Worm (Caenorhabditis elegans) whole organism, early embryonic: ENCODE measurements around the gene Y73B3A.4.
"Not testable (repeated sequence)": the region's sequence is repeated elsewhere in the genome, so short reads cannot be mapped to it uniquely, and the experiment has no call there.

Experiments
- B0310.2 ChIP-seq: sonication (generic microtip); optimal IDR thresholded peaks from 2 replicates; lab custom pipeline; 2016; ENCODE audit warnings: mild to moderate bottlenecking, missing genetic modification characterization, missing compliant biosample characterization
- F13C5.2 ChIP-seq: sonication (generic microtip); optimal IDR thresholded peaks from 2 replicates; lab custom pipeline; 2017; ENCODE audit warnings: mild to moderate bottlenecking, missing genetic modification characterization, inconsistent platforms, missing compliant biosample characterization
- aly-1 ChIP-seq: sonication (generic microtip); optimal IDR thresholded peaks from 2 replicates; lab custom pipeline; 2016; ENCODE audit warnings: missing genetic modification characterization, missing compliant biosample characterization
- ama-1 ChIP-seq: fragments of 150-350 bp; optimal IDR thresholded peaks from 2 replicates; lab custom pipeline; 2014
- ceh-13 ChIP-seq: fragments of 200-800 bp; sonication (Bioruptor generic); optimal IDR thresholded peaks from 2 replicates; lab custom pipeline; 2018; ENCODE audit warnings: mild to moderate bottlenecking, missing genetic modification characterization, missing compliant biosample characterization
- ceh-36 ChIP-seq: sonication (generic microtip); optimal IDR thresholded peaks from 2 replicates; lab custom pipeline; 2016; ENCODE audit warnings: missing genetic modification characterization, inconsistent platforms, missing compliant biosample characterization
- ets-7 ChIP-seq: sonication (generic microtip); optimal IDR thresholded peaks from 2 replicates; lab custom pipeline; 2016; ENCODE audit warnings: missing genotype, missing genetic modification characterization, missing compliant biosample characterization
- flt-1 ChIP-seq: fragments of 200-800 bp; sonication (Bioruptor generic); IDR thresholded peaks from 2 replicates; pipeline ENCODE4 v1.3.6; 2022; ENCODE audit warnings: missing genetic modification characterization, missing compliant biosample characterization
- hmbx-1 ChIP-seq: sonication (generic microtip); optimal IDR thresholded peaks from 2 replicates; lab custom pipeline; 2016; ENCODE audit warnings: mild to moderate bottlenecking, missing genetic modification characterization, missing compliant biosample characterization
- hmg-4 ChIP-seq: fragments of 200-800 bp; sonication (Bioruptor generic); optimal IDR thresholded peaks from 2 replicates; lab custom pipeline; 2018; ENCODE audit warnings: mild to moderate bottlenecking, missing genetic modification characterization, missing compliant biosample characterization
- hnd-1 ChIP-seq: sonication (generic microtip); optimal IDR thresholded peaks from 2 replicates; lab custom pipeline; 2016; ENCODE audit warnings: missing genetic modification characterization, missing compliant biosample characterization
- pes-1 ChIP-seq: fragments of 200-800 bp; sonication (Bioruptor generic); IDR thresholded peaks from 2 replicates; pipeline ENCODE4 v1.3.6; 2022; ENCODE audit warnings: missing genetic modification reagents, missing genetic modification characterization, missing compliant biosample characterization
- scrt-1 ChIP-seq: fragments of 200-800 bp; sonication (Bioruptor generic); IDR thresholded peaks from 2 replicates; pipeline ENCODE4 v1.3.6; 2022; ENCODE audit warnings: missing genetic modification characterization, missing compliant biosample characterization
- sea-1 ChIP-seq: fragments of 200-800 bp; sonication (Bioruptor generic); conservative IDR thresholded peaks from 2 replicates; pipeline ENCODE4 v1.3.6; 2022; ENCODE audit warnings: missing genetic modification characterization, missing compliant biosample characterization
- tbx-11 ChIP-seq: fragments of 200-800 bp; sonication (Bioruptor generic); IDR thresholded peaks from 2 replicates; pipeline ENCODE4 v1.3.6; 2022; ENCODE audit warnings: missing genetic modification characterization, missing compliant biosample characterization
- tbx-37 ChIP-seq: fragments of 200-800 bp; sonication (Bioruptor generic); conservative IDR thresholded peaks from 2 replicates; pipeline ENCODE4 v1.3.6; 2022; ENCODE audit warnings: missing genetic modification reagents, missing genetic modification characterization, missing compliant biosample characterization
- tra-4 ChIP-seq: sonication (generic microtip); optimal IDR thresholded peaks from 2 replicates; lab custom pipeline; 2017; ENCODE audit warnings: missing genetic modification characterization, missing compliant biosample characterization

Gene Y73B3A.4

ce11 chrX:104737-105136 is at the start of gene Y73B3A.4:
TSS of gene Y73B3A.4 (minus strand) at chrX:104777.
- TF ChIP-seq scrt-1; ceh-36; tbx-37 (GFP tag; lab: Robert Waterston, UW): not testable (repeated sequence)

ce11 chrX:147824-148223 is 43.2 kb upstream of the Y73B3A.4 start, which contains the start of gene Y73B3A.11:
TSS of gene Y73B3A.11 (plus strand) at chrX:148124.
- TF ChIP-seq ceh-36 (no peak), hnd-1 (no peak), aly-1 (tag; lab: Kevin White, UChicago) (no peak), tbx-37 (GFP tag; lab: Robert Waterston, UW) (no peak), B0310.2 (tag; lab: Kevin White, UChicago) (no peak)

ce11 chrX:146832-147231 is 42.3 kb upstream of the Y73B3A.4 start:
- no peak for TF ChIP-seq scrt-1
- TF ChIP-seq tbx-37 (GFP tag; lab: Robert Waterston, UW): no peak
- no peak for TF ChIP-seq pes-1 (GFP tag; lab: Robert Waterston, UW)
- TF ChIP-seq tra-4 (tag; lab: Kevin White, UChicago): no peak
- TF ChIP-seq hmg-4 (GFP tag; lab: Kevin White, UChicago): no peak
- TF ChIP-seq ama-1 (lab: Kevin White, UChicago): no peak
- TF ChIP-seq F13C5.2 (tag; lab: Kevin White, UChicago): no peak
- no peak for TF ChIP-seq hnd-1
- no peak for TF ChIP-seq hmbx-1 (tag; lab: Kevin White, UChicago)
- TF ChIP-seq aly-1 (tag; lab: Kevin White, UChicago): no peak
- TF ChIP-seq tbx-11: no peak
- TF ChIP-seq ceh-36: no peak
- TF ChIP-seq B0310.2 (tag; lab: Kevin White, UChicago): no peak
- no peak for TF ChIP-seq flt-1
- TF ChIP-seq ets-7: no peak
- no peak for TF ChIP-seq sea-1 (GFP tag; lab: Robert Waterston, UW)

ce11 chrX:141149-141548 is 36.6 kb upstream of the Y73B3A.4 start, which contains the start of gene Y73B3A.8:
TSS of gene Y73B3A.8 (minus strand) at chrX:141249.
- TF ChIP-seq B0310.2 (tag; lab: Kevin White, UChicago) (no peak), aly-1 (tag; lab: Kevin White, UChicago) (no peak), ama-1 (lab: Kevin White, UChicago) (no peak), sea-1 (GFP tag; lab: Robert Waterston, UW) (no peak), tra-4 (tag; lab: Kevin White, UChicago) (no peak), flt-1 (no peak), pes-1 (GFP tag; lab: Robert Waterston, UW) (no peak), tbx-11 (no peak), ceh-36 (no peak)

- TF ChIP-seq hmbx-1 (tag; lab: Kevin White, UChicago); hnd-1; ets-7: not testable (repeated sequence)
Measured at ce11 chrX:119363-119762, 14.8 kb upstream of the Y73B3A.4 start, which contains the start of gene fbxa-16. TSS of gene fbxa-16 (plus strand) at chrX:119663.

ce11 chrX:117080-117479 is 12.5 kb upstream of the Y73B3A.4 start, which contains the start of gene fbxa-222:
TSS of gene fbxa-222 (plus strand) at chrX:117380.
- TF ChIP-seq scrt-1 (no peak), tbx-11 (no peak), ceh-13 (GFP tag; lab: Kevin White, UChicago) (no peak), hmbx-1 (tag; lab: Kevin White, UChicago) (no peak), F13C5.2 (tag; lab: Kevin White, UChicago) (no peak), B0310.2 (tag; lab: Kevin White, UChicago) (no peak), tbx-37 (GFP tag; lab: Robert Waterston, UW) (no peak), tra-4 (tag; lab: Kevin White, UChicago) (no peak), flt-1 (no peak), ama-1 (lab: Kevin White, UChicago) (no peak), ceh-36 (no peak), ets-7 (no peak), sea-1 (GFP tag; lab: Robert Waterston, UW) (no peak), hmg-4 (GFP tag; lab: Kevin White, UChicago) (no peak), aly-1 (tag; lab: Kevin White, UChicago) (no peak), hnd-1 (no peak), pes-1 (GFP tag; lab: Robert Waterston, UW) (no peak)

- not testable (repeated sequence) for TF ChIP-seq tra-4 (tag; lab: Kevin White, UChicago); flt-1; ceh-36
Measured at ce11 chrX:114400-114799, 9.8 kb upstream of the Y73B3A.4 start, which contains the start of gene fbxa-221. TSS of gene fbxa-221 (plus strand) at chrX:114700.

- not testable (repeated sequence) for TF ChIP-seq sea-1 (GFP tag; lab: Robert Waterston, UW); hmbx-1 (tag; lab: Kevin White, UChicago); B0310.2 (tag; lab: Kevin White, UChicago)
Measured at ce11 chrX:108929-109328, 4.4 kb upstream of the Y73B3A.4 start, which contains the start of gene elk-2. TSS of gene elk-2 (minus strand) at chrX:109029.

ce11 chrX:88905-89304 is 15.7 kb downstream of the Y73B3A.4 start:
- TF ChIP-seq hnd-1 (no peak), ama-1 (lab: Kevin White, UChicago) (no peak), scrt-1 (no peak), ceh-13 (GFP tag; lab: Kevin White, UChicago) (no peak), pes-1 (GFP tag; lab: Robert Waterston, UW) (no peak), tbx-11 (no peak), aly-1 (tag; lab: Kevin White, UChicago) (no peak), ceh-36 (no peak), flt-1 (no peak), hmbx-1 (tag; lab: Kevin White, UChicago) (no peak), B0310.2 (tag; lab: Kevin White, UChicago) (no peak), tra-4 (tag; lab: Kevin White, UChicago) (no peak), ets-7 (no peak), F13C5.2 (tag; lab: Kevin White, UChicago) (no peak), sea-1 (GFP tag; lab: Robert Waterston, UW) (no peak), tbx-37 (GFP tag; lab: Robert Waterston, UW) (no peak), hmg-4 (GFP tag; lab: Kevin White, UChicago) (no peak)
